Worm (Caenorhabditis elegans) whole organism, midembryonic: Measurements from ENCODE around the gene med-1.

Experiments
- T22C8.4 ChIP-seq: fragments of 200-800 bp; sonication (Bioruptor generic); IDR thresholded peaks from 2 replicates; pipeline ENCODE4 v1.3.6; 2022; ENCODE audit warnings: missing genetic modification characterization, missing compliant biosample characterization
- ref-1 ChIP-seq: fragments of 200-800 bp; sonication (Bioruptor generic); conservative IDR thresholded peaks from 2 replicates; pipeline ENCODE4 v1.3.6; 2022; ENCODE audit warnings: missing genetic modification reagents, missing genetic modification characterization, missing compliant biosample characterization
- tab-1 ChIP-seq: fragments of 200-800 bp; sonication (Bioruptor generic); IDR thresholded peaks from 2 replicates; pipeline ENCODE4 v1.3.6; 2022; ENCODE audit warnings: missing genetic modification characterization, missing compliant biosample characterization
- ztf-23 ChIP-seq: fragments of 200-800 bp; sonication (Bioruptor generic); IDR thresholded peaks from 2 replicates; pipeline ENCODE4 v1.3.6; 2022; ENCODE audit warnings: missing genetic modification reagents, missing genetic modification characterization, missing compliant biosample characterization
- ztf-29 ChIP-seq: fragments of 200-800 bp; sonication (Bioruptor generic); IDR thresholded peaks from 2 replicates; pipeline ENCODE4 v1.3.6; 2022; ENCODE audit warnings: missing genetic modification reagents, missing genetic modification characterization, missing compliant biosample characterization

DNA sequence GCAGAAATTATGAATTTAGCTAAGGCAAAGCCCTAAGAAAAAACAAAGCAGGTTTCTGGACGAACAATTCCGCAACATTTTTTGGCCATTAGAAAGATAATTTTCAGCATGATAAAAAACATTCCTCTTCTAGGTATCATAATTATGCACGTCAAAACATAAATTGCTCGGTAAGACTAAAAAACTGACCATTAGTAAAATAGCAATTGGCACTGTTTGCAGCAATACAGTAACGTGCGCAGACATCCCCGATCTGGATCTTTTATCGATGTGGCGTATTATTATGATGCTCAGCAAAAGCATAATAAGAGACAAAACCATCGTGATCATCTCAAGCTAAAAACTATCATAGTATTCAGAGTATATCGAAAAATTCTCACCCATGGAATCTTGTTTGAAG lies 46.0 kb downstream of the med-1 start:
- TF ChIP-seq tab-1 (no peak), ztf-23 (GFP tag; lab: Robert Waterston, UW) (no peak), ref-1 (GFP tag; lab: Robert Waterston, UW) (no peak), T22C8.4 (no peak), ztf-29 (GFP tag; lab: Robert Waterston, UW) (no peak)
